Fruit fly (Drosophila melanogaster) whole organism, embryonic: ENCODE measurements around the gene CG34384.

Experiments
- Adf1 ChIP-seq: fragments of 200-800 bp; sonication (Bioruptor generic); IDR thresholded peaks from 2 replicates; pipeline ENCODE4 v1.3.6; 2022; ENCODE audit warnings: missing biosample characterization, missing genetic modification characterization
- Awh ChIP-seq: fragments of 200-800 bp; sonication (Bioruptor generic); IDR thresholded peaks from 2 replicates; pipeline ENCODE4, ENCODE4 v1.3.6; 2022; ENCODE audit warnings: missing biosample characterization, missing genetic modification characterization
- CG10321 ChIP-seq: fragments of 200-800 bp; sonication (Bioruptor generic); IDR thresholded peaks from 2 replicates; pipeline ENCODE4 v1.3.6; 2022; ENCODE audit warnings: missing biosample characterization, missing genetic modification characterization
- CG10979 ChIP-seq: fragments of 200-800 bp; sonication (Bioruptor generic); optimal IDR thresholded peaks from 2 replicates; lab custom pipeline; 2018; ENCODE audit warnings: missing biosample characterization, mild to moderate bottlenecking, missing genetic modification characterization, moderate library complexity
- CG11723 ChIP-seq: fragments of 200-800 bp; sonication (Bioruptor generic); optimal IDR thresholded peaks from 2 replicates; lab custom pipeline; 2017; ENCODE audit warnings: missing biosample characterization, mild to moderate bottlenecking, missing genetic modification characterization
- CG12659 ChIP-seq: fragments of 200-800 bp; sonication (Bioruptor generic); optimal IDR thresholded peaks from 3 replicates; lab custom pipeline; 2017; ENCODE audit warnings: mild to moderate bottlenecking, missing biosample characterization, missing genetic modification reagents, missing genetic modification characterization
- CG13775 ChIP-seq: fragments of 200-800 bp; sonication (Bioruptor generic); optimal IDR thresholded peaks from 3 replicates; lab custom pipeline; 2017; ENCODE audit warnings: missing biosample characterization, mild to moderate bottlenecking, missing genetic modification characterization
- CG14860 ChIP-seq: fragments of 200-800 bp; sonication (Bioruptor generic); IDR thresholded peaks from 3 replicates; pipeline ENCODE4 v1.3.6; 2022; ENCODE audit warnings: missing biosample characterization, missing genetic modification characterization; ENCODE audit not compliant: partially characterized antibody
- CG15514 ChIP-seq: fragments of 200-800 bp; sonication (Bioruptor generic); optimal IDR thresholded peaks from 3 replicates; lab custom pipeline; 2017; ENCODE audit warnings: missing biosample characterization, missing genetic modification characterization, mild to moderate bottlenecking, moderate library complexity, missing genetic modification reagents
- CG17385 ChIP-seq: fragments of 200-800 bp; sonication (Bioruptor generic); optimal IDR thresholded peaks from 3 replicates; lab custom pipeline; 2018; ENCODE audit warnings: missing biosample characterization, mild to moderate bottlenecking, missing genetic modification characterization
- CG2129 ChIP-seq: fragments of 200-800 bp; sonication (Bioruptor generic); IDR thresholded peaks from 2 replicates; pipeline ENCODE4 v1.3.6; 2022; ENCODE audit warnings: missing biosample characterization, missing genetic modification characterization; ENCODE audit not compliant: partially characterized antibody
- CG31224 ChIP-seq: fragments of 200-800 bp; sonication (Bioruptor generic); IDR thresholded peaks from 2 replicates; pipeline ENCODE4 v1.3.6; 2022; ENCODE audit warnings: missing biosample characterization, missing genetic modification characterization
- CG31365 ChIP-seq: fragments of 200-800 bp; sonication (Bioruptor generic); optimal IDR thresholded peaks from 2 replicates; lab custom pipeline; 2018; ENCODE audit warnings: missing biosample characterization, mild to moderate bottlenecking, missing genetic modification characterization
- CG4360 ChIP-seq: fragments of 200-800 bp; sonication (Bioruptor generic); IDR thresholded peaks from 2 replicates; pipeline ENCODE4 v1.3.6; 2022; ENCODE audit warnings: missing biosample characterization, missing genetic modification characterization
- CG6791 ChIP-seq: fragments of 200-800 bp; sonication (Bioruptor generic); IDR thresholded peaks from 3 replicates; pipeline ENCODE4 v1.3.6; 2022; ENCODE audit warnings: missing biosample characterization, missing genetic modification characterization; ENCODE audit not compliant: partially characterized antibody
- CG7271 ChIP-seq: fragments of 200-800 bp; sonication (Bioruptor generic); optimal IDR thresholded peaks from 2 replicates; lab custom pipeline; 2018; ENCODE audit warnings: missing biosample characterization, mild to moderate bottlenecking, missing genetic modification characterization, moderate library complexity
- CG7963 ChIP-seq: fragments of 200-800 bp; sonication (Bioruptor generic); IDR thresholded peaks from 3 replicates; pipeline ENCODE4 v1.3.6; 2022; ENCODE audit warnings: missing biosample characterization, missing genetic modification characterization; ENCODE audit not compliant: partially characterized antibody
- CHES-1-like ChIP-seq: fragments of 200-800 bp; sonication (Bioruptor generic); optimal IDR thresholded peaks from 2 replicates; lab custom pipeline; 2016; ENCODE audit warnings: missing biosample characterization, missing genetic modification characterization
- Camta ChIP-seq: fragments of 200-800 bp; sonication (Bioruptor generic); optimal IDR thresholded peaks from 2 replicates; lab custom pipeline; 2016; ENCODE audit warnings: missing biosample characterization, missing genetic modification characterization
- GATAe ChIP-seq: fragments of 200-800 bp; sonication (Bioruptor generic); conservative IDR thresholded peaks from 2 replicates; pipeline ENCODE4 v1.3.6; 2022; ENCODE audit warnings: missing biosample characterization, missing genetic modification characterization
- HLH4C ChIP-seq: fragments of 200-800 bp; sonication (Bioruptor generic); IDR thresholded peaks from 3 replicates; pipeline ENCODE4 v1.3.6; 2022; ENCODE audit warnings: missing biosample characterization, missing genetic modification characterization; ENCODE audit not compliant: partially characterized antibody
- Hand ChIP-seq: fragments of 200-800 bp; sonication (Bioruptor generic); optimal IDR thresholded peaks from 2 replicates; lab custom pipeline; 2017; ENCODE audit warnings: mild to moderate bottlenecking, missing biosample characterization, missing genetic modification reagents, missing genetic modification characterization
- Hey ChIP-seq: fragments of 200-800 bp; sonication (Bioruptor generic); optimal IDR thresholded peaks from 3 replicates; lab custom pipeline; 2018; ENCODE audit warnings: missing biosample characterization, mild to moderate bottlenecking, missing genetic modification characterization
- Jarid2 ChIP-seq: fragments of 200-800 bp; sonication (Bioruptor generic); optimal IDR thresholded peaks from 3 replicates; lab custom pipeline; 2017; ENCODE audit warnings: mild to moderate bottlenecking, missing biosample characterization, missing genetic modification reagents, missing genetic modification characterization
- PHDP ChIP-seq: fragments of 200-800 bp; sonication (Bioruptor generic); optimal IDR thresholded peaks from 3 replicates; lab custom pipeline; 2018; ENCODE audit warnings: missing biosample characterization, mild to moderate bottlenecking, missing genetic modification characterization, moderate library complexity
- Pdp1 ChIP-seq, 2 experiments: fragments of 200-800 bp; sonication (Bioruptor generic); optimal IDR thresholded peaks; 3 replicates each; lab custom pipeline; 2016; ENCODE audit warnings: missing biosample characterization in 2 of 2, missing genetic modification characterization in 2 of 2, mild to moderate bottlenecking in 1 of 2, moderate library complexity in 1 of 2
- Sox100B ChIP-seq: fragments of 200-800 bp; sonication (Bioruptor generic); optimal IDR thresholded peaks from 3 replicates; lab custom pipeline; 2018; ENCODE audit warnings: missing biosample characterization, mild to moderate bottlenecking, missing genetic modification characterization
- chinmo ChIP-seq: fragments of 200-800 bp; sonication (Bioruptor generic); IDR thresholded peaks from 4 replicates; pipeline ENCODE4 v1.3.6; 2022; ENCODE audit warnings: missing biosample characterization, missing genetic modification characterization; ENCODE audit not compliant: partially characterized antibody
- chn ChIP-seq: fragments of 200-800 bp; sonication (Bioruptor generic); optimal IDR thresholded peaks from 2 replicates; lab custom pipeline; 2016; ENCODE audit warnings: missing biosample characterization, missing genetic modification characterization
- dan ChIP-seq: fragments of 200-800 bp; sonication (Bioruptor generic); IDR thresholded peaks from 2 replicates; pipeline ENCODE4 v1.3.6; 2022; ENCODE audit warnings: missing biosample characterization, missing genetic modification characterization
- dysf ChIP-seq: fragments of 200-800 bp; sonication (Bioruptor generic); IDR thresholded peaks from 3 replicates; pipeline ENCODE4 v1.3.6; 2022; ENCODE audit warnings: missing biosample characterization, missing genetic modification characterization
- eve ChIP-seq, 2 experiments: fragments of >200 bp; optimal IDR thresholded peaks; 2 replicates each; lab custom pipeline; 2017; ENCODE audit warnings: missing biosample characterization in 2 of 2, missing genetic modification characterization in 2 of 2
- ewg ChIP-seq: fragments of 200-800 bp; sonication (Bioruptor generic); optimal IDR thresholded peaks from 3 replicates; lab custom pipeline; 2017; ENCODE audit warnings: mild to moderate bottlenecking, missing biosample characterization, missing genetic modification reagents, missing genetic modification characterization
- exex ChIP-seq: fragments of 200-800 bp; sonication (Bioruptor generic); optimal IDR thresholded peaks from 4 replicates; lab custom pipeline; 2018; ENCODE audit warnings: missing biosample characterization, mild to moderate bottlenecking, missing genetic modification characterization, moderate library complexity
- grn ChIP-seq: fragments of 200-800 bp; sonication (Bioruptor generic); optimal IDR thresholded peaks from 3 replicates; lab custom pipeline; 2017; ENCODE audit warnings: missing biosample characterization, missing genetic modification characterization
- ham ChIP-seq: fragments of 200-800 bp; sonication (Bioruptor generic); IDR thresholded peaks from 2 replicates; pipeline ENCODE4 v1.3.6; 2022; ENCODE audit warnings: missing biosample characterization, missing genetic modification characterization
- lab ChIP-seq: fragments of 200-800 bp; sonication (Bioruptor generic); optimal IDR thresholded peaks from 3 replicates; lab custom pipeline; 2017; ENCODE audit warnings: missing biosample characterization, missing genetic modification characterization, mild to moderate bottlenecking, moderate library complexity, missing genetic modification reagents
- mirr ChIP-seq: fragments of 200-800 bp; sonication (Bioruptor generic); optimal IDR thresholded peaks from 3 replicates; lab custom pipeline; 2018; ENCODE audit warnings: missing biosample characterization, mild to moderate bottlenecking, missing genetic modification characterization
- pfk ChIP-seq: fragments of 200-800 bp; sonication (Bioruptor generic); optimal IDR thresholded peaks from 2 replicates; lab custom pipeline; 2018; ENCODE audit warnings: missing biosample characterization, mild to moderate bottlenecking, missing genetic modification characterization, moderate library complexity
- pnt ChIP-seq: fragments of 200-800 bp; sonication (Bioruptor generic); optimal IDR thresholded peaks from 3 replicates; lab custom pipeline; 2016; ENCODE audit warnings: missing biosample characterization, missing genetic modification characterization
- psq ChIP-seq: fragments of 200-800 bp; sonication (Bioruptor generic); optimal IDR thresholded peaks from 2 replicates; lab custom pipeline; 2017; ENCODE audit warnings: missing biosample characterization, missing genetic modification characterization
- pum ChIP-seq: fragments of 200-800 bp; sonication (Bioruptor generic); optimal IDR thresholded peaks from 2 replicates; lab custom pipeline; 2016; ENCODE audit warnings: missing biosample characterization, missing genetic modification characterization
- sd ChIP-seq: fragments of 200-800 bp; sonication (Bioruptor generic); optimal IDR thresholded peaks from 3 replicates; lab custom pipeline; 2018; ENCODE audit warnings: missing biosample characterization, mild to moderate bottlenecking, missing genetic modification characterization, moderate library complexity
- sna ChIP-seq: fragments of 200-800 bp; sonication (Bioruptor generic); IDR thresholded peaks from 2 replicates; pipeline ENCODE4 v1.3.6; 2022; ENCODE audit warnings: missing biosample characterization, missing genetic modification characterization; ENCODE audit not compliant: partially characterized antibody
- stwl ChIP-seq: fragments of 200-800 bp; sonication (Bioruptor generic); optimal IDR thresholded peaks from 3 replicates; lab custom pipeline; 2018; ENCODE audit warnings: missing biosample characterization, mild to moderate bottlenecking, missing genetic modification characterization, moderate library complexity
- trh ChIP-seq: fragments of 200-800 bp; sonication (Bioruptor generic); optimal IDR thresholded peaks from 2 replicates; lab custom pipeline; 2016; ENCODE audit warnings: missing biosample characterization, missing genetic modification characterization
- unc-4 ChIP-seq: fragments of 200-800 bp; sonication (Bioruptor generic); IDR thresholded peaks from 2 replicates; pipeline ENCODE4 v1.3.6; 2022; ENCODE audit warnings: missing biosample characterization, missing genetic modification characterization; ENCODE audit not compliant: partially characterized antibody

CG34384 gene

DNA sequence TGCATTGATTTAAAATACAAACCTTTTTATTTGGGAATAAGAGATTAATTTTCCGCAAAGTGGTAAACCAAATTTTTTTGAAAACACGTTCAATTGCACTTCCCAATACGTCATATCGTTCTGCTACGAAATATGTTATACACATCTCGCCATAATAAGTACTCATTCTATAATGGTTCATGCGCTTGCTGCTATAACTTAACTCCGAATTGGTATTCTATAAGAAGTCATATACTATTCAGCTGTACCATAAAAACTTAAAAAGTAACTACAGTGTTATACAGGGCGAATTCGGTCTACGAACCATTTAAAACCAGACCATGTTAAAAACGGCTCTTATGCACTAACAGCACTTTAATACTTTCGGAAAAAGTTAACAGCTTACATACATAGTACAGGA lies 34.5 kb upstream of the CG34384 start (continued):
- TF ChIP-seq CG7271 (tag; lab: Kevin White, UChicago) = peak; percentile 81
- no peak for TF ChIP-seq CG14860
- peak in 1 of 2 experiments; percentile 55 for TF ChIP-seq eve (GFP tag; optimal IDR thresholded peaks at IDR 0.05; lab: Kevin White, UChicago)

DNA sequence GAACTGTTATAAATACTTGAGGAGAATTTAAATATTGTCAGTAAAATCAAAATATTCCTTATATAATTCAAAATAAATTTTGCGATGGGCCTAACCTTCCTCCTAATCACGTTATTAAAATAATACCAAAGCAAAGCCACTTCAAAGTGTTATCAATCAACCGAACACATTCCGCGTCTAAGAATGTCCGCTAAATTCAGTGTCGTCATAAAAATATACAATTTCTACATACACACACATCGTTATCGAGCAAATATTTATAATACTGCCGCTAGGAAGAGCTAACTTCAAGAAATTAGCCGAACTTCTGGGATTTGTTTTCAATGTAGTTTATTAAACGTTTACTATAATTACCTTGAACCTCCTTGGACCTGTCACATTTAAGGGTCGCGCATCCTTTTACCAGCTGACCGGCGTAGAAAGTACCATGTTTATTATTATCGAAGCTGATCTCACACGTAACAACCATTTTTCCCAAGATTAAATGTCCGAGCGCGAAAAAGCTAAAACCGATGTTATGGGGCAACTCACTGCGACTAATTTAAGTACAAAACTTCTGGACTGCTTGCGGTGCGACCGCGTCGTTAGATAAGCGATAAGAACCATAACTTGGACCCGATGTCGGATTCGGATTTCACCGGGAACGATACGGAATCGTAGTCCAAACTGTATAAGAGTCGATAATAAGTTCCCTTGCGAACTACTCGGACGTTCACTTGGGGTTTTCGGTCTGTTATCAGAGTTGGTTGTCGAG lies 31.1 kb upstream of the CG34384 start, which contains the start of gene CG18747:
Gene CG18747 (minus strand): TSS at position 514 of the 754 bp plus-strand sequence.
- TF ChIP-seq Jarid2 (GFP tag; lab: Kevin White, UChicago) = peak; percentile 37
- TF ChIP-seq psq (GFP tag; lab: Kevin White, UChicago) = no peak
- TF ChIP-seq HLH4C = no peak
- TF ChIP-seq grn (GFP tag; lab: Kevin White, UChicago) = peak; percentile 70
- no peak for TF ChIP-seq CG4360 (GFP tag; lab: Robert Waterston, UW)
- TF ChIP-seq CG10979 (tag; lab: Kevin White, UChicago) = no peak
- no peak for TF ChIP-seq pnt (GFP tag; lab: Kevin White, UChicago)
- TF ChIP-seq GATAe (GFP tag; lab: Robert Waterston, UW) = peak; percentile 35
- no peak for TF ChIP-seq CG11723 (GFP tag; lab: Kevin White, UChicago)
- no peak for TF ChIP-seq pum (GFP tag; lab: Kevin White, UChicago)
- no peak for TF ChIP-seq stwl
- no peak for TF ChIP-seq ewg
- no peak for TF ChIP-seq CG10321 (GFP tag; lab: Robert Waterston, UW)
- TF ChIP-seq lab (GFP tag; lab: Kevin White, UChicago) = peak; percentile 5
- TF ChIP-seq Adf1 (GFP tag; lab: Robert Waterston, UW) = no peak
- TF ChIP-seq chinmo (GFP tag; lab: Robert Waterston, UW) = 0 out of 4 replicates have a peak, but pooled peaks have one; percentile 25
- no peak for TF ChIP-seq CG17385
- TF ChIP-seq CG13775 = no peak
- TF ChIP-seq Awh = no peak
- TF ChIP-seq Hand (GFP tag; lab: Kevin White, UChicago) = no peak
- no peak for TF ChIP-seq CG7963
- no peak for TF ChIP-seq CG12659 (GFP tag; lab: Kevin White, UChicago)
- TF ChIP-seq sd (tag; lab: Kevin White, UChicago) = peak; percentile 94
- TF ChIP-seq PHDP = no peak
- no peak for TF ChIP-seq CHES-1-like (GFP tag; lab: Kevin White, UChicago)
- TF ChIP-seq pfk = peak; percentile 63
- TF ChIP-seq sna (GFP tag; lab: Robert Waterston, UW) = no peak
- TF ChIP-seq CG15514 = peak; percentile 92
- no peak for TF ChIP-seq chn (GFP tag; lab: Kevin White, UChicago)
- TF ChIP-seq exex (tag; lab: Kevin White, UChicago) = peak; percentile 44
- no peak for TF ChIP-seq CG31224 (GFP tag; lab: Robert Waterston, UW)
- peak; percentile 75 for TF ChIP-seq CG31365 (tag; lab: Kevin White, UChicago)
- TF ChIP-seq CG6791 (GFP tag; lab: Robert Waterston, UW) = no peak
- TF ChIP-seq ham (GFP tag; lab: Robert Waterston, UW) = no peak
- TF ChIP-seq trh (GFP tag; lab: Kevin White, UChicago) = no peak
- TF ChIP-seq dysf (GFP tag; lab: Robert Waterston, UW) = no peak
- no peak for TF ChIP-seq Camta (GFP tag; lab: Kevin White, UChicago)
- peak in 1 of 2 experiments; percentile 58 for TF ChIP-seq Pdp1 (GFP tag; optimal IDR thresholded peaks at IDR 0.05; lab: Kevin White, UChicago)
- no peak for TF ChIP-seq Sox100B
- no peak for TF ChIP-seq unc-4 (GFP tag; lab: Robert Waterston, UW)
- peak; percentile 22 for TF ChIP-seq mirr (GFP tag; lab: Kevin White, UChicago)
- no peak for TF ChIP-seq Hey (tag; lab: Kevin White, UChicago)
- no peak for TF ChIP-seq CG2129 (GFP tag; lab: Robert Waterston, UW)
- no peak for TF ChIP-seq dan
